Worm (Caenorhabditis elegans) whole organism, mixed stage, embryonic: ENCODE data around the gene M199.2.
A peak's percentile ranks its signal among the peaks of the same experiment; 100 is the strongest.

ENCODE experiments used
- M03D4.4 ChIP-seq: sonication (generic microtip); optimal IDR thresholded peaks from 2 replicates; lab custom pipeline; 2017; ENCODE audit warnings: mild to moderate bottlenecking, missing genetic modification characterization, missing compliant biosample characterization
- bed-3 ChIP-seq: fragments of 200-800 bp; sonication (Bioruptor generic); optimal IDR thresholded peaks from 3 replicates; lab custom pipeline; 2018; ENCODE audit warnings: mild to moderate bottlenecking, missing genetic modification characterization, moderate library complexity, missing compliant biosample characterization
- blmp-1 ChIP-seq: fragments of 150-350 bp; optimal IDR thresholded peaks from 2 replicates; lab custom pipeline; 2014; ENCODE audit warnings: missing biosample characterization, missing genetic modification characterization
- ceh-39 ChIP-seq: fragments of 150-350 bp; optimal IDR thresholded peaks from 2 replicates; lab custom pipeline; 2014; ENCODE audit warnings: missing biosample characterization, missing genetic modification characterization
- ceh-83 ChIP-seq: fragments of 200-800 bp; sonication (Bioruptor generic); optimal IDR thresholded peaks from 2 replicates; lab custom pipeline; 2018; ENCODE audit warnings: mild to moderate bottlenecking, missing genetic modification characterization, missing compliant biosample characterization
- ces-1 ChIP-seq: fragments of 150-350 bp; optimal IDR thresholded peaks from 2 replicates; lab custom pipeline; 2014; ENCODE audit warnings: missing biosample characterization, missing genetic modification reagents, missing genetic modification characterization
- cnd-1 ChIP-seq: fragments of 200-800 bp; sonication (Bioruptor generic); optimal IDR thresholded peaks from 2 replicates; lab custom pipeline; 2018; ENCODE audit warnings: mild to moderate bottlenecking, missing genetic modification characterization, missing compliant biosample characterization
- drap-1 ChIP-seq: fragments of 200-800 bp; sonication (Bioruptor generic); optimal IDR thresholded peaks from 3 replicates; lab custom pipeline; 2018; ENCODE audit warnings: mild to moderate bottlenecking, missing genetic modification characterization, missing compliant biosample characterization
- elt-1 ChIP-seq: sonication (generic microtip); optimal IDR thresholded peaks from 2 replicates; lab custom pipeline; 2017; ENCODE audit warnings: missing genetic modification characterization, mild to moderate bottlenecking, missing compliant biosample characterization, antibody characterized with exemption, moderate library complexity, borderline replicate concordance; ENCODE audit not compliant: insufficient read depth
- elt-3 ChIP-seq: fragments of 150-350 bp; optimal IDR thresholded peaks from 2 replicates; lab custom pipeline; 2014; ENCODE audit warnings: missing biosample characterization, missing genetic modification characterization
- flh-1 ChIP-seq: fragments of 200-800 bp; sonication (Bioruptor generic); optimal IDR thresholded peaks from 2 replicates; lab custom pipeline; 2018; ENCODE audit warnings: mild to moderate bottlenecking, missing genetic modification characterization, moderate library complexity, missing compliant biosample characterization
- ham-2 ChIP-seq: fragments of 200-800 bp; sonication (Bioruptor generic); optimal IDR thresholded peaks from 2 replicates; lab custom pipeline; 2018; ENCODE audit warnings: mild to moderate bottlenecking, missing genetic modification characterization, missing compliant biosample characterization
- lin-13 ChIP-seq: fragments of 150-350 bp; optimal IDR thresholded peaks from 2 replicates; lab custom pipeline; 2014; ENCODE audit warnings: missing biosample characterization, missing genetic modification characterization
- lin-32 ChIP-seq: fragments of 200-800 bp; sonication (Bioruptor generic); optimal IDR thresholded peaks from 2 replicates; lab custom pipeline; 2018; ENCODE audit warnings: mild to moderate bottlenecking, missing genetic modification characterization, missing compliant biosample characterization
- mab-5 ChIP-seq: fragments of 150-350 bp; optimal IDR thresholded peaks from 2 replicates; lab custom pipeline; 2014; ENCODE audit warnings: missing biosample characterization, missing genetic modification characterization
- mep-1 ChIP-seq: fragments of 150-350 bp; optimal IDR thresholded peaks from 2 replicates; lab custom pipeline; 2017; ENCODE audit warnings: missing biosample characterization, missing genetic modification reagents, missing genetic modification characterization, inconsistent platforms
- mls-2 ChIP-seq: sonication (generic microtip); optimal IDR thresholded peaks from 2 replicates; lab custom pipeline; 2016; ENCODE audit warnings: mild to moderate bottlenecking, missing genetic modification characterization, moderate library complexity, missing compliant biosample characterization
- nhr-12 ChIP-seq: fragments of 150-350 bp; optimal IDR thresholded peaks from 2 replicates; lab custom pipeline; 2014; ENCODE audit warnings: missing biosample characterization, missing genetic modification characterization
- nhr-2 ChIP-seq: fragments of 150-350 bp; optimal IDR thresholded peaks from 2 replicates; lab custom pipeline; 2014; ENCODE audit warnings: missing biosample characterization, missing genetic modification characterization
- nhr-237 ChIP-seq: fragments of 150-350 bp; optimal IDR thresholded peaks from 2 replicates; lab custom pipeline; 2014; ENCODE audit warnings: missing biosample characterization, missing genetic modification characterization
- nhr-28 ChIP-seq: fragments of 150-350 bp; optimal IDR thresholded peaks from 2 replicates; lab custom pipeline; 2014; ENCODE audit warnings: missing biosample characterization, missing genetic modification characterization
- nhr-76 ChIP-seq: sonication (generic microtip); optimal IDR thresholded peaks from 2 replicates; lab custom pipeline; 2017; ENCODE audit warnings: missing biosample characterization, missing genetic modification characterization
- pha-4 ChIP-seq: fragments of 150-350 bp; optimal IDR thresholded peaks from 2 replicates; lab custom pipeline; 2018; ENCODE audit warnings: missing biosample characterization, missing genetic modification reagents, missing genetic modification characterization
- sem-2 ChIP-seq: fragments of 200-800 bp; sonication (Bioruptor generic); optimal IDR thresholded peaks from 2 replicates; lab custom pipeline; 2018; ENCODE audit warnings: mild to moderate bottlenecking, missing genetic modification characterization, missing compliant biosample characterization
- snpc-4 ChIP-seq: fragments of 150-350 bp; optimal IDR thresholded peaks from 2 replicates; lab custom pipeline; 2014; ENCODE audit warnings: missing biosample characterization, missing genetic modification characterization
- sptf-1 ChIP-seq: sonication (generic microtip); optimal IDR thresholded peaks from 2 replicates; lab custom pipeline; 2017; ENCODE audit warnings: mild to moderate bottlenecking, missing genetic modification characterization, moderate library complexity, missing compliant biosample characterization
- unc-120 ChIP-seq: sonication (generic microtip); optimal IDR thresholded peaks from 2 replicates; lab custom pipeline; 2017; ENCODE audit warnings: missing genetic modification characterization, missing compliant biosample characterization; ENCODE audit not compliant: poor library complexity, severe bottlenecking
- unc-39 ChIP-seq: fragments of 150-350 bp; optimal IDR thresholded peaks from 2 replicates; lab custom pipeline; 2014; ENCODE audit warnings: missing biosample characterization, missing genetic modification characterization
- unc-62 ChIP-seq: fragments of 150-350 bp; optimal IDR thresholded peaks from 2 replicates; lab custom pipeline; 2014; ENCODE audit warnings: missing biosample characterization, missing genetic modification reagents, missing genetic modification characterization
- zip-8 ChIP-seq: fragments of 150-350 bp; optimal IDR thresholded peaks from 2 replicates; lab custom pipeline; 2014; ENCODE audit warnings: missing biosample characterization, missing genetic modification characterization
- ztf-11 ChIP-seq: fragments of 150-350 bp; optimal IDR thresholded peaks from 2 replicates; lab custom pipeline; 2014; ENCODE audit warnings: missing biosample characterization, missing genetic modification characterization

Gene M199.2

ce11 chrIV:15108475-15108874 lies at the start of gene M199.2:
Gene M199.2 (plus strand): TSS chrIV:15108775.
- TF ChIP-seq mep-1: no peak

- TF ChIP-seq sem-2 (GFP tag; lab: Kevin White, UChicago): no peak
- no peak for TF ChIP-seq M03D4.4 (tag; lab: Kevin White, UChicago)
- peak; percentile 91 for TF ChIP-seq zip-8 (tag; lab: Kevin White, UChicago)
- no peak for TF ChIP-seq pha-4 (tag; lab: Kevin White, UChicago)
- TF ChIP-seq sptf-1 (tag; lab: Kevin White, UChicago): no peak
Observed at ce11 chrIV:15063789-15064188, 44.8 kb upstream of the M199.2 start.

- TF ChIP-seq bed-3 (GFP tag; lab: Kevin White, UChicago) (no peak), lin-13 (no peak)
- TF ChIP-seq, all 35 proteins: peak for 0
Observed at ce11 chrIV:15065653-15066052, 42.9 kb upstream of the M199.2 start, which contains the start of gene Y41E3.18. Gene Y41E3.18 (minus strand): TSS chrIV:15065753.

ce11 chrIV:15068818-15069217 lies 39.8 kb upstream of the M199.2 start, which contains the start of gene srt-48:
Gene srt-48 (minus strand): TSS chrIV:15068918.
- TF ChIP-seq flh-1: no peak
- no peak for TF ChIP-seq M03D4.4 (tag; lab: Kevin White, UChicago)
- no peak for TF ChIP-seq cnd-1
- TF ChIP-seq ceh-83: no peak
- no peak for TF ChIP-seq nhr-28 (tag; lab: Kevin White, UChicago)
- no peak for TF ChIP-seq sem-2 (GFP tag; lab: Kevin White, UChicago)
- TF ChIP-seq unc-120 (tag; lab: Kevin White, UChicago): no peak
- no peak for TF ChIP-seq nhr-237 (tag; lab: Kevin White, UChicago)
- TF ChIP-seq nhr-2 (tag; lab: Kevin White, UChicago): no peak
- TF ChIP-seq nhr-76 (tag; lab: Kevin White, UChicago): no peak
- no peak for TF ChIP-seq mab-5 (tag; lab: Kevin White, UChicago)
- no peak for TF ChIP-seq ham-2
- TF ChIP-seq mls-2 (tag; lab: Kevin White, UChicago): no peak
- no peak for TF ChIP-seq ztf-11 (tag; lab: Kevin White, UChicago)
- TF ChIP-seq zip-8 (tag; lab: Kevin White, UChicago): no peak

- TF ChIP-seq M03D4.4 (tag; lab: Kevin White, UChicago): no peak
Observed at ce11 chrIV:15074392-15074791, 34.2 kb upstream of the M199.2 start, which contains the start of gene srt-50. Gene srt-50 (plus strand): TSS chrIV:15074692.

- TF ChIP-seq bed-3 (GFP tag; lab: Kevin White, UChicago) (no peak), snpc-4 (tag; lab: Kevin White, UChicago) (no peak), nhr-12 (no peak), ceh-39 (tag; lab: Kevin White, UChicago) (no peak), nhr-76 (tag; lab: Kevin White, UChicago) (no peak), elt-3 (tag; lab: Kevin White, UChicago) (no peak), mls-2 (tag; lab: Kevin White, UChicago) (no peak), lin-32 (GFP tag; lab: Kevin White, UChicago) (no peak), unc-62 (no peak), unc-39 (tag; lab: Kevin White, UChicago) (no peak), lin-13 (no peak), M03D4.4 (tag; lab: Kevin White, UChicago) (no peak)
Observed at ce11 chrIV:15098294-15098693, 10.3 kb upstream of the M199.2 start, which contains the start of gene srt-49. Gene srt-49 (minus strand): TSS chrIV:15098394.

ce11 chrIV:15103224-15103679 lies 5.3 kb upstream of the M199.2 start, which contains the start of gene srt-44:
Gene srt-44 (plus strand): TSS chrIV:15103629.
- TF ChIP-seq drap-1 (GFP tag; lab: Kevin White, UChicago): no peak
- no peak for TF ChIP-seq elt-1
- TF ChIP-seq nhr-28 (tag; lab: Kevin White, UChicago): no peak
- TF ChIP-seq elt-3 (tag; lab: Kevin White, UChicago): no peak
- no peak for TF ChIP-seq ces-1 (GFP tag; lab: Kevin White, UChicago)
- TF ChIP-seq pha-4 (tag; lab: Kevin White, UChicago): no peak
- TF ChIP-seq blmp-1: no peak
- TF ChIP-seq nhr-237 (tag; lab: Kevin White, UChicago): no peak
- no peak for TF ChIP-seq sptf-1 (tag; lab: Kevin White, UChicago)
- no peak for TF ChIP-seq ceh-83
- TF ChIP-seq, all 35 proteins: peak for 0
